Worm (Caenorhabditis elegans): Measurements from ENCODE around the gene tmem-218.
A peak's percentile ranks its signal among the peaks of the same experiment; 100 is the strongest.

The tmem-218 gene

ce11 chrX:17626599-17626998 is 22.9 kb upstream of the tmem-218 start:
- TF ChIP-seq ZK546.5 (tag; optimal IDR thresholded peaks at IDR 0.05) (no peak), nhr-23 (tag; optimal IDR thresholded peaks at IDR 0.05) (no peak), nfya-1 (tag; optimal IDR thresholded peaks at IDR 0.05; ENCODE audit: insufficient read depth) (peak; percentile 63), hmg-11 (tag; optimal IDR thresholded peaks at IDR 0.05) (no peak), elt-2 (tag; optimal IDR thresholded peaks at IDR 0.05) (peak; percentile 18), nhr-11 (tag; optimal IDR thresholded peaks at IDR 0.05) (no peak)

- TF ChIP-seq nhr-43 (tag; optimal IDR thresholded peaks at IDR 0.05; ENCODE audit: poor library complexity, severe bottlenecking) (peak; percentile 27), nfya-1 (tag; optimal IDR thresholded peaks at IDR 0.05; ENCODE audit: insufficient read depth) (peak; percentile 53), ama-1 (optimal IDR thresholded peaks at IDR 0.05) (peak; percentile 78), ceh-16 (tag; optimal IDR thresholded peaks at IDR 0.05) (no peak), lin-39 (tag; optimal IDR thresholded peaks at IDR 0.05) (peak; percentile 69)
These were observed 22.1 kb upstream of the tmem-218 start for ce11 chrX:17627382-17627781.

- TF ChIP-seq elt-2 (tag; optimal IDR thresholded peaks at IDR 0.05) = no peak
- no peak for TF ChIP-seq snpc-4 (tag; optimal IDR thresholded peaks at IDR 0.05)
- no peak for TF ChIP-seq lin-39 (tag; optimal IDR thresholded peaks at IDR 0.05)
- TF ChIP-seq nhr-67 (tag; optimal IDR thresholded peaks at IDR 0.05) = no peak
- TF ChIP-seq eor-1 (tag; optimal IDR thresholded peaks at IDR 0.05) = no peak
- TF ChIP-seq elt-1 (tag; optimal IDR thresholded peaks at IDR 0.05) = no peak
- no peak for TF ChIP-seq nhr-28 (tag; optimal IDR thresholded peaks at IDR 0.05)
- TF ChIP-seq unc-62 (GFP tag; optimal IDR thresholded peaks at IDR 0.05) = no peak
- no peak for TF ChIP-seq fos-1 (tag; optimal IDR thresholded peaks at IDR 0.05)
- TF ChIP-seq ceh-16 (tag; optimal IDR thresholded peaks at IDR 0.05) = no peak
- no peak for TF ChIP-seq nhr-23 (tag; optimal IDR thresholded peaks at IDR 0.05)
- TF ChIP-seq nhr-237 (tag; optimal IDR thresholded peaks at IDR 0.05) = no peak
- TF ChIP-seq ceh-28 (tag; optimal IDR thresholded peaks at IDR 0.05) = no peak
- no peak for TF ChIP-seq egl-5 (tag; optimal IDR thresholded peaks at IDR 0.05)
These were observed 21.6 kb upstream of the tmem-218 start for ce11 chrX:17627923-17628322.

- TF ChIP-seq fkh-10 (GFP tag; optimal IDR thresholded peaks at IDR 0.05) (peak; percentile 12), nfya-1 (tag; optimal IDR thresholded peaks at IDR 0.05; ENCODE audit: insufficient read depth) (peak; percentile 52), ama-1 (optimal IDR thresholded peaks at IDR 0.05) (peak; percentile 36), lin-39 (tag; optimal IDR thresholded peaks at IDR 0.05) (peak; percentile 62), egl-27 (tag; optimal IDR thresholded peaks at IDR 0.05) (no peak), mml-1 (tag; optimal IDR thresholded peaks at IDR 0.05) (no peak), ztf-11 (tag; optimal IDR thresholded peaks at IDR 0.05) (no peak), hmg-11 (tag; optimal IDR thresholded peaks at IDR 0.05) (peak; percentile 52), pha-4 (tag; optimal IDR thresholded peaks at IDR 0.05) (no peak)
These were observed 21.1 kb upstream of the tmem-218 start for ce11 chrX:17628345-17628744.

- TF ChIP-seq nhr-237 (tag; optimal IDR thresholded peaks at IDR 0.05) (no peak), ZK546.5 (tag; optimal IDR thresholded peaks at IDR 0.05) (no peak), ama-1 (optimal IDR thresholded peaks at IDR 0.05) (peak; percentile 62), mml-1 (tag; optimal IDR thresholded peaks at IDR 0.05) (no peak), elt-3 (tag; optimal IDR thresholded peaks at IDR 0.05) (peak in 1 of 3 experiments; percentile 34), nhr-23 (tag; optimal IDR thresholded peaks at IDR 0.05) (peak; percentile 64), lsy-12 (tag; optimal IDR thresholded peaks at IDR 0.05) (peak; percentile 61), nhr-43 (tag; optimal IDR thresholded peaks at IDR 0.05; ENCODE audit: poor library complexity, severe bottlenecking) (peak; percentile 88), elt-2 (tag; optimal IDR thresholded peaks at IDR 0.05) (peak; percentile 91), tbx-2 (tag; optimal IDR thresholded peaks at IDR 0.05) (peak; percentile 41), skn-1 (tag; optimal IDR thresholded peaks at IDR 0.05) (no peak), nhr-25 (tag; optimal IDR thresholded peaks at IDR 0.05) (peak; percentile 65), unc-39 (tag; optimal IDR thresholded peaks at IDR 0.05) (no peak), mdl-1 (tag; optimal IDR thresholded peaks at IDR 0.05) (peak; percentile 62), unc-62 (GFP tag; optimal IDR thresholded peaks at IDR 0.05) (no peak), nhr-12 (tag; optimal IDR thresholded peaks at IDR 0.05) (no peak), elt-1 (tag; optimal IDR thresholded peaks at IDR 0.05) (no peak), ceh-16 (tag; optimal IDR thresholded peaks at IDR 0.05) (no peak), R02D3.7 (tag; optimal IDR thresholded peaks at IDR 0.05) (no peak), pqm-1 (tag; optimal IDR thresholded peaks at IDR 0.05) (peak; percentile 66), pha-4 (tag; optimal IDR thresholded peaks at IDR 0.05) (peak; percentile 65), ztf-11 (tag; optimal IDR thresholded peaks at IDR 0.05) (no peak), nfya-1 (tag; optimal IDR thresholded peaks at IDR 0.05; ENCODE audit: insufficient read depth) (peak; percentile 77), nhr-28 (tag; optimal IDR thresholded peaks at IDR 0.05) (no peak), lin-39 (tag; optimal IDR thresholded peaks at IDR 0.05) (peak; percentile 20), hmg-11 (tag; optimal IDR thresholded peaks at IDR 0.05) (no peak)
These were observed 18.6 kb upstream of the tmem-218 start for ce11 chrX:17630888-17631287.
